Fruit fly (Drosophila melanogaster) whole organism, embryonic: ENCODE measurements around the gene CG14535.

ENCODE experiments used
- Antp ChIP-seq: fragments of 200-800 bp; sonication (Bioruptor generic); optimal IDR thresholded peaks from 3 replicates; lab custom pipeline; 2016; ENCODE audit warnings: missing biosample characterization, missing genetic modification characterization
- B-H2 ChIP-seq: fragments of 200-800 bp; sonication (Bioruptor generic); optimal IDR thresholded peaks from 2 replicates; lab custom pipeline; 2018; ENCODE audit warnings: missing biosample characterization, mild to moderate bottlenecking, missing genetic modification characterization
- CG10654 ChIP-seq: fragments of 200-800 bp; sonication (Bioruptor generic); optimal IDR thresholded peaks from 2 replicates; lab custom pipeline; 2016; ENCODE audit warnings: missing biosample characterization, missing genetic modification characterization
- CG10979 ChIP-seq: fragments of 200-800 bp; sonication (Bioruptor generic); optimal IDR thresholded peaks from 2 replicates; lab custom pipeline; 2018; ENCODE audit warnings: missing biosample characterization, mild to moderate bottlenecking, missing genetic modification characterization, moderate library complexity
- CG11504 ChIP-seq: fragments of 200-800 bp; sonication (Bioruptor generic); optimal IDR thresholded peaks from 3 replicates; lab custom pipeline; 2019; ENCODE audit warnings: missing biosample characterization, mild to moderate bottlenecking, missing genetic modification characterization, moderate library complexity
- CG11560 ChIP-seq: fragments of 200-800 bp; sonication (Bioruptor generic); IDR thresholded peaks from 3 replicates; pipeline ENCODE4 v1.3.6; 2022; ENCODE audit warnings: missing biosample characterization, missing genetic modification characterization
- CG11696 ChIP-seq: fragments of 200-800 bp; sonication (Bioruptor generic); IDR thresholded peaks from 2 replicates; pipeline ENCODE4 v1.3.6; 2022; ENCODE audit warnings: missing biosample characterization, missing genetic modification characterization
- CG12071 ChIP-seq: fragments of 200-800 bp; sonication (Bioruptor generic); optimal IDR thresholded peaks from 3 replicates; lab custom pipeline; 2018; ENCODE audit warnings: missing biosample characterization, mild to moderate bottlenecking, missing genetic modification characterization
- CG13123 ChIP-seq: fragments of 200-800 bp; sonication (Bioruptor generic); optimal IDR thresholded peaks from 2 replicates; lab custom pipeline; 2016; ENCODE audit warnings: missing biosample characterization, missing genetic modification characterization
- CG13894 ChIP-seq: fragments of 200-800 bp; sonication (Bioruptor generic); optimal IDR thresholded peaks from 3 replicates; lab custom pipeline; 2018; ENCODE audit warnings: missing biosample characterization, mild to moderate bottlenecking, missing genetic modification characterization, moderate library complexity
- CG1603 ChIP-seq: fragments of 200-800 bp; sonication (Bioruptor generic); optimal IDR thresholded peaks from 2 replicates; lab custom pipeline; 2019; ENCODE audit warnings: missing biosample characterization, mild to moderate bottlenecking, missing genetic modification characterization, moderate library complexity
- CG17359 ChIP-seq: fragments of 200-800 bp; sonication (Bioruptor generic); optimal IDR thresholded peaks from 3 replicates; lab custom pipeline; 2018; ENCODE audit warnings: missing biosample characterization, mild to moderate bottlenecking, missing genetic modification characterization, moderate library complexity
- CG17361 ChIP-seq: fragments of 200-800 bp; sonication (Bioruptor generic); IDR thresholded peaks from 3 replicates; pipeline ENCODE4 v1.3.6; 2022; ENCODE audit warnings: missing biosample characterization, missing genetic modification characterization
- CG17385 ChIP-seq: fragments of 200-800 bp; sonication (Bioruptor generic); optimal IDR thresholded peaks from 3 replicates; lab custom pipeline; 2018; ENCODE audit warnings: missing biosample characterization, mild to moderate bottlenecking, missing genetic modification characterization
- CG17829 ChIP-seq: fragments of 200-800 bp; optimal IDR thresholded peaks from 2 replicates; lab custom pipeline; 2019; ENCODE audit warnings: missing biosample characterization, mild to moderate bottlenecking, missing genetic modification characterization, moderate library complexity
- CG17912 ChIP-seq: fragments of 200-800 bp; sonication (Bioruptor generic); optimal IDR thresholded peaks from 2 replicates; lab custom pipeline; 2018; ENCODE audit warnings: missing biosample characterization, mild to moderate bottlenecking, missing genetic modification characterization
- CG30403 ChIP-seq: fragments of 200-800 bp; sonication (Bioruptor generic); optimal IDR thresholded peaks from 3 replicates; lab custom pipeline; 2016; ENCODE audit warnings: missing biosample characterization, missing genetic modification characterization
- CG4360 ChIP-seq: fragments of 200-800 bp; sonication (Bioruptor generic); IDR thresholded peaks from 2 replicates; pipeline ENCODE4 v1.3.6; 2022; ENCODE audit warnings: missing biosample characterization, missing genetic modification characterization
- CG5180 ChIP-seq: fragments of 200-800 bp; sonication (Bioruptor generic); optimal IDR thresholded peaks from 3 replicates; lab custom pipeline; 2017; ENCODE audit warnings: missing biosample characterization, missing genetic modification characterization, mild to moderate bottlenecking, moderate library complexity, missing genetic modification reagents
- CG6813 ChIP-seq: fragments of 200-800 bp; sonication (Bioruptor generic); optimal IDR thresholded peaks from 2 replicates; lab custom pipeline; 2017; ENCODE audit warnings: missing biosample characterization, missing genetic modification characterization, mild to moderate bottlenecking, moderate library complexity, missing genetic modification reagents
- CG6854 ChIP-seq: fragments of 200-800 bp; sonication (Bioruptor generic); optimal IDR thresholded peaks from 3 replicates; lab custom pipeline; 2017; ENCODE audit warnings: missing biosample characterization, mild to moderate bottlenecking, missing genetic modification characterization
- CG8924 ChIP-seq: fragments of 200-800 bp; optimal IDR thresholded peaks from 3 replicates; lab custom pipeline; 2019; ENCODE audit warnings: missing biosample characterization, mild to moderate bottlenecking, missing genetic modification characterization, moderate library complexity
- CoRest ChIP-seq: fragments of 200-800 bp; sonication (Bioruptor generic); optimal IDR thresholded peaks from 3 replicates; lab custom pipeline; 2018; ENCODE audit warnings: missing biosample characterization, mild to moderate bottlenecking, missing genetic modification characterization, moderate library complexity
- D19A ChIP-seq: fragments of 200-800 bp; optimal IDR thresholded peaks from 3 replicates; lab custom pipeline; 2019; ENCODE audit warnings: missing biosample characterization, mild to moderate bottlenecking, missing genetic modification characterization, moderate library complexity
- Dad ChIP-seq: fragments of 200-800 bp; sonication (Bioruptor generic); optimal IDR thresholded peaks from 3 replicates; lab custom pipeline; 2016; ENCODE audit warnings: missing biosample characterization, missing genetic modification characterization
- Ets65A ChIP-seq: fragments of 200-800 bp; sonication (Bioruptor generic); peaks from one replicate; lab custom pipeline; 2016; ENCODE audit warnings: missing biosample characterization, missing genetic modification characterization
- HmgD ChIP-seq: fragments of 200-800 bp; sonication (Bioruptor generic); optimal IDR thresholded peaks from 3 replicates; lab custom pipeline; 2016; ENCODE audit warnings: missing biosample characterization, missing genetic modification characterization
- Hr51 ChIP-seq, 2 experiments: fragments of 200-800 bp; sonication (Bioruptor generic); optimal IDR thresholded peaks; 2 replicates in 1 of 2; 3 replicates in 1 of 2; lab custom pipeline; 2016 to 2018; ENCODE audit warnings: missing biosample characterization in 2 of 2, missing genetic modification characterization in 2 of 2, mild to moderate bottlenecking in 1 of 2, moderate library complexity in 1 of 2
- MTF-1 ChIP-seq: fragments of 200-800 bp; sonication (Bioruptor generic); optimal IDR thresholded peaks from 2 replicates; lab custom pipeline; 2018; ENCODE audit warnings: missing biosample characterization, mild to moderate bottlenecking, missing genetic modification characterization, borderline replicate concordance
- Mrtf ChIP-seq: fragments of 200-800 bp; sonication (Bioruptor generic); IDR thresholded peaks from 3 replicates; pipeline ENCODE4 v1.3.6; 2022; ENCODE audit warnings: missing biosample characterization, missing genetic modification characterization
- Xbp1 ChIP-seq: fragments of 200-800 bp; sonication (Bioruptor generic); optimal IDR thresholded peaks from 3 replicates; lab custom pipeline; 2016; ENCODE audit warnings: missing biosample characterization, mild to moderate bottlenecking, missing genetic modification characterization
- ap ChIP-seq: fragments of 200-800 bp; sonication (Bioruptor generic); IDR thresholded peaks from 2 replicates; pipeline ENCODE4 v1.3.6; 2022; ENCODE audit warnings: missing biosample characterization, missing genetic modification characterization
- ato ChIP-seq: fragments of 200-800 bp; sonication (Bioruptor generic); IDR thresholded peaks from 2 replicates; pipeline ENCODE4 v1.3.6; 2022; ENCODE audit warnings: missing biosample characterization, missing genetic modification characterization; ENCODE audit not compliant: partially characterized antibody
- bsh ChIP-seq, 2 experiments: fragments of 200-800 bp; sonication (Bioruptor generic); optimal IDR thresholded peaks; 2 replicates each; lab custom pipeline; 2017 to 2018; ENCODE audit warnings: mild to moderate bottlenecking in 2 of 2, missing biosample characterization in 2 of 2, missing genetic modification characterization in 2 of 2, moderate library complexity in 1 of 2
- dysf ChIP-seq: fragments of 200-800 bp; sonication (Bioruptor generic); IDR thresholded peaks from 3 replicates; pipeline ENCODE4 v1.3.6; 2022; ENCODE audit warnings: missing biosample characterization, missing genetic modification characterization
- ewg ChIP-seq: fragments of 200-800 bp; sonication (Bioruptor generic); optimal IDR thresholded peaks from 3 replicates; lab custom pipeline; 2017; ENCODE audit warnings: mild to moderate bottlenecking, missing biosample characterization, missing genetic modification reagents, missing genetic modification characterization
- gce ChIP-seq: fragments of 200-800 bp; sonication (Bioruptor generic); IDR thresholded peaks from 3 replicates; pipeline ENCODE4 v1.3.6; 2022; ENCODE audit warnings: missing biosample characterization, missing genetic modification characterization
- lab ChIP-seq: fragments of 200-800 bp; sonication (Bioruptor generic); optimal IDR thresholded peaks from 3 replicates; lab custom pipeline; 2017; ENCODE audit warnings: missing biosample characterization, missing genetic modification characterization, mild to moderate bottlenecking, moderate library complexity, missing genetic modification reagents
- lmd ChIP-seq: fragments of 200-800 bp; sonication (Bioruptor generic); IDR thresholded peaks from 2 replicates; pipeline ENCODE4 v1.3.6; 2022; ENCODE audit warnings: missing biosample characterization, missing genetic modification characterization
- nmo ChIP-seq: fragments of 200-800 bp; sonication (Bioruptor generic); optimal IDR thresholded peaks from 2 replicates; lab custom pipeline; 2018; ENCODE audit warnings: missing biosample characterization, mild to moderate bottlenecking, missing genetic modification characterization, moderate library complexity
- peb ChIP-seq: fragments of 200-800 bp; sonication (Bioruptor generic); IDR thresholded peaks from 2 replicates; pipeline ENCODE4 v1.3.6; 2022; ENCODE audit warnings: missing biosample characterization, missing genetic modification characterization
- phol ChIP-seq: fragments of 200-800 bp; sonication (Bioruptor generic); optimal IDR thresholded peaks from 3 replicates; lab custom pipeline; 2018; ENCODE audit warnings: missing biosample characterization, mild to moderate bottlenecking, missing genetic modification characterization, moderate library complexity
- psq ChIP-seq: fragments of 200-800 bp; sonication (Bioruptor generic); optimal IDR thresholded peaks from 2 replicates; lab custom pipeline; 2017; ENCODE audit warnings: missing biosample characterization, missing genetic modification characterization
- run ChIP-seq: fragments of 200-800 bp; sonication (Bioruptor generic); optimal IDR thresholded peaks from 3 replicates; lab custom pipeline; 2018; ENCODE audit warnings: missing biosample characterization, mild to moderate bottlenecking, missing genetic modification characterization
- shn ChIP-seq: fragments of 200-800 bp; sonication (Bioruptor generic); optimal IDR thresholded peaks from 3 replicates; lab custom pipeline; 2016; ENCODE audit warnings: missing biosample characterization, missing genetic modification characterization
- sqz ChIP-seq: fragments of 200-800 bp; sonication (Bioruptor generic); optimal IDR thresholded peaks from 3 replicates; lab custom pipeline; 2018; ENCODE audit warnings: missing biosample characterization, mild to moderate bottlenecking, missing genetic modification characterization
- ssp ChIP-seq: fragments of 200-800 bp; sonication (Bioruptor generic); IDR thresholded peaks from 2 replicates; pipeline ENCODE4 v1.3.6; 2022; ENCODE audit warnings: missing biosample characterization, missing genetic modification characterization
- tap ChIP-seq: fragments of 200-800 bp; optimal IDR thresholded peaks from 3 replicates; lab custom pipeline; 2019; ENCODE audit warnings: missing biosample characterization, mild to moderate bottlenecking, missing genetic modification characterization, moderate library complexity
- unpg ChIP-seq: fragments of 200-800 bp; sonication (Bioruptor generic); optimal IDR thresholded peaks from 3 replicates; lab custom pipeline; 2018; ENCODE audit warnings: missing biosample characterization, mild to moderate bottlenecking, missing genetic modification characterization, moderate library complexity

Gene CG14535

dm6 chr2L:7812555-7813339 lies 42.5 kb downstream of the CG14535 start (continued):
- TF ChIP-seq CG5180 (GFP tag; lab: Kevin White, UChicago) (no peak), CG17829 (tag; lab: Kevin White, UChicago) (no peak), D19A (no peak), tap (tag; lab: Kevin White, UChicago) (no peak), CG17385 (GFP tag; lab: Kevin White, UChicago) (no peak), MTF-1 (no peak), dysf (GFP tag; lab: Robert Waterston, UW) (no peak), CG11504 (tag; lab: Kevin White, UChicago) (peak; percentile 62), phol (tag; lab: Kevin White, UChicago) (peak; percentile 42), CG1603 (tag; lab: Kevin White, UChicago) (no peak), run (tag; lab: Kevin White, UChicago) (no peak), CG17912 (GFP tag; lab: Kevin White, UChicago) (no peak), bsh (GFP tag; optimal IDR thresholded peaks at IDR 0.05; lab: Kevin White, UChicago) (peak in 1 of 2 experiments; percentile 36), Xbp1 (GFP tag; lab: Kevin White, UChicago) (peak; percentile 27), Mrtf (no peak), ato (no peak), CG11560 (tag; lab: Robert Waterston, UW) (no peak), CG17361 (GFP tag; lab: Robert Waterston, UW) (peak; percentile 39; the same call in 1 of the 3 replicates), ewg (GFP tag; lab: Kevin White, UChicago) (no peak), CG8924 (no peak), shn (GFP tag; lab: Kevin White, UChicago) (no peak), CG10654 (GFP tag; lab: Kevin White, UChicago) (no peak), lmd (GFP tag; lab: Robert Waterston, UW) (no peak), HmgD (GFP tag; lab: Kevin White, UChicago) (no peak), ap (GFP tag; lab: Robert Waterston, UW) (no peak), peb (GFP tag; lab: Robert Waterston, UW) (no peak), CG30403 (GFP tag; lab: Kevin White, UChicago) (no peak), ssp (GFP tag; lab: Robert Waterston, UW) (no peak), Hr51 (GFP tag; optimal IDR thresholded peaks at IDR 0.05; lab: Kevin White, UChicago) (peak in 1 of 2 experiments; percentile 34), CG13894 (tag; lab: Kevin White, UChicago) (no peak), CG11696 (no peak), CG4360 (no peak), Dad (GFP tag; lab: Kevin White, UChicago) (no peak), nmo (GFP tag; lab: Kevin White, UChicago) (peak; percentile 1), CG6854 (GFP tag; lab: Kevin White, UChicago) (no peak), CG10979 (no peak), Antp (GFP tag; lab: Kevin White, UChicago) (no peak), CG13123 (no peak), lab (GFP tag; lab: Kevin White, UChicago) (no peak), Ets65A (GFP tag; lab: Kevin White, UChicago) (peak; percentile 72), CoRest (no peak), psq (GFP tag; lab: Kevin White, UChicago) (no peak), gce (GFP tag; lab: Robert Waterston, UW) (no peak), CG17359 (no peak), B-H2 (GFP tag; lab: Kevin White, UChicago) (no peak), CG12071 (GFP tag; lab: Kevin White, UChicago) (no peak), sqz (GFP tag; lab: Kevin White, UChicago) (no peak), unpg (GFP tag; lab: Kevin White, UChicago) (peak; percentile 1), CG6813 (GFP tag; lab: Kevin White, UChicago) (no peak)
